Fruit fly (Drosophila melanogaster): Measurements from ENCODE around the gene Chc.
A peak's percentile ranks its signal among the peaks of the same experiment; 100 is the strongest.

Gene Chc

dm6 chrX:15844139-15844538 is 8.8 kb upstream of the Chc start, which contains the start of the genes ArgRS and CG8578 (continued):
- TF ChIP-seq CG18476 (GFP tag; optimal IDR thresholded peaks at IDR 0.05) (no peak), Oaz (GFP tag; IDR thresholded peaks at IDR 0.05) (peak; percentile 15; the same call in 1 of the 2 replicates), pros (GFP tag; optimal IDR thresholded peaks at IDR 0.05) (no peak), CG7963 (GFP tag; IDR thresholded peaks at IDR 0.05; ENCODE audit: partially characterized antibody) (0 out of 3 replicates have a peak, but pooled peaks have one; percentile 47), Hand (GFP tag; optimal IDR thresholded peaks at IDR 0.05) (no peak), ftz-f1 (GFP tag; optimal IDR thresholded peaks at IDR 0.05) (no peak), Side (GFP tag; optimal IDR thresholded peaks at IDR 0.05) (peak; percentile 80), amos (GFP tag; IDR thresholded peaks at IDR 0.05; ENCODE audit: partially characterized antibody) (peak; percentile 72; the same call in 1 of the 2 replicates), CG8388 (GFP tag; optimal IDR thresholded peaks at IDR 0.05) (no peak), ac (GFP tag; optimal IDR thresholded peaks at IDR 0.05) (no peak), eve (GFP tag; optimal IDR thresholded peaks at IDR 0.05) (no peak), kah (GFP tag; optimal IDR thresholded peaks at IDR 0.05) (no peak), Dfd (GFP tag; optimal IDR thresholded peaks at IDR 0.05) (no peak), CG7556 (GFP tag; optimal IDR thresholded peaks at IDR 0.05) (no peak), Fer3 (tag; optimal IDR thresholded peaks at IDR 0.05) (peak; percentile 15), CG2129 (GFP tag; IDR thresholded peaks at IDR 0.05; ENCODE audit: partially characterized antibody) (peak; percentile 26; the same call in 1 of the 2 replicates), CG2202 (tag; optimal IDR thresholded peaks at IDR 0.05) (no peak), Fer1 (GFP tag; optimal IDR thresholded peaks at IDR 0.05) (no peak), Deaf1 (tag; optimal IDR thresholded peaks at IDR 0.05) (no peak), zf30C (GFP tag; optimal IDR thresholded peaks at IDR 0.05) (no peak), CG33213 (GFP tag; optimal IDR thresholded peaks at IDR 0.05) (no peak), Rx (GFP tag; IDR thresholded peaks at IDR 0.05) (no peak), Dip3 (GFP tag; optimal IDR thresholded peaks at IDR 0.05) (peak; percentile 13), CG9437 (GFP tag; optimal IDR thresholded peaks at IDR 0.05) (peak; percentile 7), Antp (GFP tag; optimal IDR thresholded peaks at IDR 0.05) (peak; percentile 93), exex (tag; optimal IDR thresholded peaks at IDR 0.05) (peak; percentile 29), tll (GFP tag; optimal IDR thresholded peaks at IDR 0.05) (peak; percentile 72 to 94), CkIIα-i1 (GFP tag; IDR thresholded peaks at IDR 0.05) (no peak), crc (GFP tag; optimal IDR thresholded peaks at IDR 0.05) (peak; percentile 69), Dp (GFP tag; optimal IDR thresholded peaks at IDR 0.05) (peak; percentile 22), Dref (GFP tag; IDR thresholded peaks at IDR 0.05) (peak; percentile 73), sd (tag; optimal IDR thresholded peaks at IDR 0.05) (no peak), CG17612 (GFP tag; IDR thresholded peaks at IDR 0.05) (no peak), CG4707 (GFP tag; optimal IDR thresholded peaks at IDR 0.05) (no peak), ato (GFP tag; IDR thresholded peaks at IDR 0.05; ENCODE audit: partially characterized antibody) (no peak), gfzf (GFP tag; optimal IDR thresholded peaks at IDR 0.05) (peak; percentile 20), CG7271 (tag; optimal IDR thresholded peaks at IDR 0.05) (no peak), CG15696 (tag; optimal IDR thresholded peaks at IDR 0.05) (no peak), Doc3 (GFP tag; IDR thresholded peaks at IDR 0.05; ENCODE audit: partially characterized antibody) (peak; percentile 61), CG1792 (GFP tag; optimal IDR thresholded peaks at IDR 0.05) (peak; percentile 21), CG8944 (GFP tag; optimal IDR thresholded peaks at IDR 0.05) (peak; percentile 7), fd3F (GFP tag; optimal IDR thresholded peaks at IDR 0.05) (no peak), vvl (GFP tag; IDR thresholded peaks at IDR 0.05) (peak; percentile 75; the same call in 1 of the 2 replicates), Sry-β (GFP tag; optimal IDR thresholded peaks at IDR 0.05) (peak; percentile 28), CG7928 (GFP tag; optimal IDR thresholded peaks at IDR 0.05) (no peak), CrebB (tag; optimal IDR thresholded peaks at IDR 0.05) (no peak), CG13624 (GFP tag; optimal IDR thresholded peaks at IDR 0.05) (peak; percentile 34), sr (GFP tag; IDR thresholded peaks at IDR 0.05) (no peak), Lpt (GFP tag; optimal IDR thresholded peaks at IDR 0.05) (no peak), stc (GFP tag; IDR thresholded peaks at IDR 0.05) (peak; percentile 60; the same call in 1 of the 2 replicates)

Measured in whole organism, embryonic.